Fruit fly (Drosophila melanogaster) Kc167 (cell line): ENCODE measurements around the gene Fum2.

ENCODE experiments used
- Sin3A ChIP-seq: fragments of >200 bp; optimal IDR thresholded peaks from 2 replicates; lab custom pipeline; 2018; ENCODE audit warnings: missing external identifiers
- h ChIP-seq: fragments of >200 bp; optimal IDR thresholded peaks from 3 replicates; lab custom pipeline; 2018; ENCODE audit warnings: missing external identifiers
- psq ChIP-seq: fragments of >200 bp; optimal IDR thresholded peaks from 2 replicates; lab custom pipeline; 2017; ENCODE audit warnings: missing external identifiers

DNA sequence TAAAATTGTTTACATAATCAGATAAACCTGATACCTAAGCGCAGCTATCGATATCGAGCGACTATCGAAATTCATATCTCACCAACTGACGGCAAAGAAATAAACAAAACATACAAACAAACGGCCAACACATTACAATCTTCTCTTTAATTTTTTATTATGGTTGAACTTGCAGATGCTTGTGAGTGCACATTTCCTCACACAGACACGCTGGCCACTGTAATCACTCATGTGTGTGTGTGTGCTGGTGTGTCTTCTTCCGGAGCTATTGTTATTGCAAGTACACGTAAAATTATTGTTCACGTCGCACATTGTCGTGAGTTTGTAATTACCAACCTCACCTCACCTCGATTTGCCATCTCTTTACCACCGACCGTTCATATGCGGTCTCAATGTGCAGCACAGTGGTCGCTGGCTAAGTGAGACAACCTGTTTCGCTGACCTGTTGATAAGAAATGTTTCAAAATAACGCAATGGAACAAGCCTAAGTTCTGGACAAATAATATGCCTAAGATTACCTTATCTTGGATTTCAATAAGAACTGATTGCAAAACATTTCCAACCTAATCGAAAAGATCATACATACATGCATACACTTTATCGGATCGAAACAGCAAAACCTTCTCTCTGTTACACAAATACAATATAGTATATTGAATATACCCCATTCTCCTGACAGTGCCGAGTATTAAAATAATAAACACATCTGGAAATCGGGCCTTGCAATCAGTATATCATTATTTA lies 23.7 kb downstream of the Fum2 start:
- TF ChIP-seq h (no peak), Sin3A (no peak), psq (lab: Kevin White, UChicago) (no peak)
